Fruit fly (Drosophila melanogaster) Kc167 (cell line): ENCODE measurements around the gene t-Grip91.
A peak's percentile ranks its signal among the peaks of the same experiment; 100 is the strongest.

Experiments used
- Myc ChIP-seq: fragments of >200 bp; optimal IDR thresholded peaks from 2 replicates; lab custom pipeline; 2017; ENCODE audit warnings: missing external identifiers
- Sin3A ChIP-seq: fragments of >200 bp; optimal IDR thresholded peaks from 2 replicates; lab custom pipeline; 2018; ENCODE audit warnings: missing external identifiers
- h ChIP-seq: fragments of >200 bp; optimal IDR thresholded peaks from 3 replicates; lab custom pipeline; 2018; ENCODE audit warnings: missing external identifiers
- insv ChIP-seq: fragments of >200 bp; optimal IDR thresholded peaks from 3 replicates; lab custom pipeline; 2018; ENCODE audit warnings: missing external identifiers
- psq ChIP-seq: fragments of >200 bp; optimal IDR thresholded peaks from 2 replicates; lab custom pipeline; 2017; ENCODE audit warnings: missing external identifiers
- ttk ChIP-seq: sonication (Bioruptor generic); optimal IDR thresholded peaks from 2 replicates; lab custom pipeline; 2017; ENCODE audit warnings: missing external identifiers

t-Grip91 gene

DNA sequence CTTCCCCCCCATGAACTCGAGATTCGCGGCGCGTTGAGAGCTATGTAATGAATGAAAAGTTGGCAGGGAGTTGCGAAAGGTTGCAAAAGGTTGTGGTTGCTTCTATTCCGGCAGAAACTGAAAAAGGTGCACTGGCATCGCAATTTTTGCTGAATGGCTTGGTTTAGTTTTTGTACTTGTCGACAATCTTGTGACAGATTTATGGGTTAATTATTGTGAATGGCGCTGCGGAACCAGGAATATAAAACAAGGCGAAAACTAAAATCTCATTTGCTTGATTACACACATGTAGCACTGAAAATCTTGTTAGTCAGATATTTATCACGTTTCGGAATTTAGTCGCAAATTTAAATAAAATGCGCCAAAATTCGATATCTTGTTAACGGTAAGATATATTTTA, at the start of gene t-Grip91:
Gene t-Grip91 (plus strand): TSS at position 301 of the 400 bp plus-strand sequence.
- TF ChIP-seq Sin3A, result no peak
- TF ChIP-seq Myc, result no peak
- TF ChIP-seq ttk (lab: Kevin White, UChicago), result no peak
- TF ChIP-seq h, result no peak
- no peak for TF ChIP-seq psq (lab: Kevin White, UChicago)
- TF ChIP-seq insv (lab: Kevin White, UChicago), result no peak

DNA sequence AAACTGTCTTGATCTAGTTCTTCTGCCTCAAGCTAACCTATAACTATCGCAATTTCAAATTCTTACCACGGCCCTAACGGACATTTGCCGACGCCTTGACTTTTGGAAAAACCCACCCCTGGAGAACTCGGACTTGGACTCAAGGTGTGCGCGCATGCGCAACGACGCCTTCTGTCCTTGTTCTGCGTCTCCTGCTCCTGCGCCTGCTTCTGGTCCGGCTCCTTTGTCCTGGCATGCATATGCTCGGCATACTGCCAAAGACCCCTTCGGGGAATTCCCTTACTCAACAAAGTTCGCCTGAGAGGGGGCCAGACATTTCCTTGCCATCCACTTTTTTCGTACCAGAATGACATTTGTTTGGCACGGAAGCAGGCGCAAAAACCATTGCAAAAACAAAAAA, 48.0 kb upstream of the t-Grip91 start:
- no peak for TF ChIP-seq Myc

DNA sequence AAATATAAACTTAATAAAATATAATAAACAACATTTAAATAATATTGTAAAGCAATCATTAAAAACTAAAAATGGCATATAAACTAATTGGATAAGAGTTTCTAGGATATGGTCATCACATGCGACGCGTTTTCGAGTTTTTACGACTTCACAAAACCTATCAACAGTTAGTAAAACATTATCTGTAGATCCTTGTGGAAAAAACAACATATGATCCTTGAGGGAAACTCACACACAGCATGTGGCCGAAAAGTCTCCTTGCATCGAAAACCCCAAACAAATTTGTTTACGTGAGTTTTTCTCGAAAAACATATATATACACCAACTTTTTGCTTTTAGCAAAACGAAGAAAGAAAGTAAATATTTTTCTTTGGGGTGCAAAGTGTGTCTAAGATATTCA, 43.0 kb upstream of the t-Grip91 start:
- no peak for TF ChIP-seq h
- TF ChIP-seq psq (lab: Kevin White, UChicago), result no peak
- no peak for TF ChIP-seq Myc
- TF ChIP-seq Sin3A, result no peak
- TF ChIP-seq ttk (lab: Kevin White, UChicago), result no peak
- no peak for TF ChIP-seq insv (lab: Kevin White, UChicago)

DNA sequence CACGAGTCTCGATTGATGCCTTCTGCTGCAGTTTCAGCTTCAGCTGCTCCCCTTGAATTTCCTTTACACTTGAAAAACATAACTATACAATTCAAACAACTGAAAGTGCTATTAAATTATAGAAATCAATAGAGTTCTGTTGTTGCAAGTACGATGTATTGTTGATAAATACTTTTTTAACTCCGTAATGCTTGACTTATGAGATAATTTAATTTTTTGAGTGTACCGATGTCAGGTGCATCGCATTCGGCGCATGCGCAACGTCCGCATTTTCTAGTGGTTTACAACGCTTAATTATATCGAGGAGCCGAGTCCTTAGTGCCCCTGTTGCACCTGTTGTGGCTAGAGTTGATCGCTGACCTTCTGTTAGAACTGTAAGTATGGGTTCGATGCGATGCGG, 42.5 kb upstream of the t-Grip91 start:
- TF ChIP-seq Sin3A (no peak), Myc (no peak), insv (lab: Kevin White, UChicago) (no peak), psq (lab: Kevin White, UChicago) (no peak), ttk (lab: Kevin White, UChicago) (no peak), h (no peak)

DNA sequence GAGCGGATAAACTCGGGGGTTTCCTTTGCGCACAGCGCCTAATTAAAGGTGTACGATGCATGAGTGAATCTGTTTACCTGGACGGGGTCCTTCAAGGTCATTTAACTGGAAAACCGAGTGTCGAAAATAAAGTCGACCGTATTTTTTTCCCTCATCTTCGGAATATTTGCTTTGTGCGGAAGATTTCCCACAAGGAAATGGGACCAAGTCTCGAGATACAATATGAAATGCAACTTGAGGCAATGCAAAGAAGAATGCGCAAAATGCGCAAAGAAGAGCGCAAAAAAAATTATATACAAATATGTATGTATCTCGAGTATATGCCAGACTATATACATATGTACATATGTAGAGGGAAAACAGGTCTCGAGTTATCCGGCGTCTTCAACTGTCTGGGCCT, 40.9 kb upstream of the t-Grip91 start:
- TF ChIP-seq Myc (no peak), ttk (lab: Kevin White, UChicago) (no peak), insv (lab: Kevin White, UChicago) (no peak), psq (lab: Kevin White, UChicago) (no peak), h (no peak), Sin3A (no peak)

DNA sequence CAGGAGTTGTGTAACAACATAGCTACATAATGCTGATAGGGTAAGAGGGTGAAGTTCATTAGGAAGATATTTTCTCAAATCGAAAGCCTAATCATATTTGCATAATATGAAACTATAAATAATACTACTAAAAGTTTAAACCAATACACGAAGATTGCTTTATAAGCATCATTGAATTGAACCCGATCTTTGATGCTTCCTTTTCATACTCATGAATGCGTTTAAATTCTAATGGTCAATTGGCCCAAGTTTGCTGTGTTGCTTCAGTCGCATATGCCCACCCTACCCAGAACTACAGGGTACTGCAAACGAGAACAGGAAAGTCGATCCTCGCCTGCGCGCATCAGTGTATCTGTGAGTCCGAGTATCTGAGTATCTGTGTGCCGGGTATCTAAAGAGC, 40.3 kb upstream of the t-Grip91 start:
- no peak for TF ChIP-seq Sin3A
- TF ChIP-seq psq (lab: Kevin White, UChicago), result no peak
- TF ChIP-seq ttk (lab: Kevin White, UChicago), result no peak
- no peak for TF ChIP-seq insv (lab: Kevin White, UChicago)
- TF ChIP-seq Myc, result no peak
- no peak for TF ChIP-seq h

DNA sequence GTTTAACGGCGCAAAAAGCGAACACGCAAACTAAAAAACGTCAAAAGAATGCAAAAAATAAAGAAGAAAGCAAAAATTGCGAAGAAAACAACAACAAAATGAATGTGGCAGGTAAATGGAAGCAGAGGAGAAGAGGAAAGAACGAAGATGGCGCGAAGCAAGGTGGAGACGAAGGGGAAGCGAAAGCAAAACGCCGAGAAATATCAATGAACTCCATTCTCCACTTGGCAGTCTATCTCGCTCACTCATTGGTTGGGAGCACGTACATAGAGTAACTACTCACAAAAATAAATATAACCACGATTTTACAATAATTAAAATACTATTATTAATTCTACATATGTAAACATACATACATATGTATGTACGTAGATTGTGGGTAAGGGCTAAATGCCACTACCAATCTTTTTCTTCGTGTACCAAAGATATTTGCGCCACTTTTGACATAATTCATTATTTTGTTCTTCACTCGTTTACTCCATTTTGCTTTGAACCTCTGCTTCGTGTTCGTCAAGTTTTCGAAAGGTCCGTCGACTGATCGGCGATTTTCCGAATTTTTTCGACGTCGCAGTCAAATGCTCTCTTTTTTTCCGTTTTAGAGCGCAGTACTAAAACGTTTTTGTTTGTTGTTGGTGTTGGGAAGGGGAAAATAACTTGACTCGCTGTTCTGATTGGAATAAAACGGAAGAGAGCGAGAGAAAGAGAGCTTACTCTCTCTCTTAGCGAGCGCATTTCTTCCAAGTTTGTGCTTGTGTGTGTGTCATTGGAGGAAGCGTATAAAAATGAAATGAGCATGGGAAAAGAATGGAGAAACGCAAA, 38.6 kb upstream of the t-Grip91 start:
- TF ChIP-seq Myc (no peak), psq (lab: Kevin White, UChicago) (peak; percentile 49)

DNA sequence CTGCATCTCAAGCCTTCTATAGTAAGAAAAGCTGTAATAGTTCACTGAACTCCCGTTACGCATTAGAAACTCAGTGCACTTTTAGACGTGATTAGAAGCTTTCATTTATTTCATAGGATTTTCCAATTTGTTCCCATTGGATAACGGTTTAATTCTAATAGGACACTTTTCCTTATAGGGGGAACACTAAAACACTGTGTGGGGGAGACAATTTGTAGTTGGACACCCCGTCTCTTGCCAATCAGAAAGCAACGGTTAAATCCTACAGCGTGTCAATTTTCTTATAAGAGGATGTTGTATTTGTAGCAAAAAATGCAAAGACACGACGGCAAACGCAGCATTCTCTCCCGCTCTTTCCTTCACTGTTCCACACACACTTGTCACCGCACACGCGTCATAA, 37.9 kb upstream of the t-Grip91 start:
- TF ChIP-seq psq (lab: Kevin White, UChicago) (no peak), Sin3A (no peak), insv (lab: Kevin White, UChicago) (no peak), h (no peak), Myc (no peak), ttk (lab: Kevin White, UChicago) (no peak)

DNA sequence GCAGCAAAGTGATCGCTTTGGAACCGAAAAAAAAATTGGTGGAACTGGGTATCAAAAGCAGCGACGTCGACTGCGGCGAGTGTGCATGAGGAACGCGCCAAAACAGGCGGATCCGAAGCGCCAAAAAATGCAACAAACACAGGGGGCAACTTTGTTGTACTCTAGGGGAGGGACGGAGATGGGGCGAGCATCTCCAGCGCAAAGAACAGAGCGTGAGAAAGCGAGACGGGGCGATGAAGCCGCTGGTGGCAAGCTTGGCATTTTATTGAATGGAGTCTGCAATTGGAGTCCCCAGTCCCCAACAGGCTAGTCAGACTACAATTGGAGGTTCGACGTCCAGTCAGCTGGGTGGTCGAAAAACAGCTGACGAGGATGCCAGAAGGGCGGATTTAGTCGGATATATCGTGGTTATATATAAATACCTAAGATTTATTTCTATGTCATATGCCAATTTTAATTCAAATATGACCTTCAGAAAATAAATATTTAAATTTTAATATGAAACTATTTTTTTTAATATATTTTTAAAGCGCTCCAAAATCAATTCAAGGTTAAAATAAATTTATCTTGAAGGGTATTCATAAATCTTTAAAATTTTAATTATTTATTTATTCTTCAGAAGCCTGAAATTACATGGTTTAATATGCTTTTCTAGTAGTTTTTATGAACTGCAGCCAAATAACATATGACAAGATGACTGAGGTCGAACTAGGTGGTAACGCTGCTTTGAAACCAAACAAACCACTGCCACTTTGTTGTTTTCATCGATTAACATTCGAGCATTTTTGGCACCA, 37.1 kb upstream of the t-Grip91 start:
- TF ChIP-seq psq (lab: Kevin White, UChicago), result no peak
- TF ChIP-seq Myc, result no peak
- TF ChIP-seq h, result no peak
- TF ChIP-seq ttk (lab: Kevin White, UChicago), result no peak

DNA sequence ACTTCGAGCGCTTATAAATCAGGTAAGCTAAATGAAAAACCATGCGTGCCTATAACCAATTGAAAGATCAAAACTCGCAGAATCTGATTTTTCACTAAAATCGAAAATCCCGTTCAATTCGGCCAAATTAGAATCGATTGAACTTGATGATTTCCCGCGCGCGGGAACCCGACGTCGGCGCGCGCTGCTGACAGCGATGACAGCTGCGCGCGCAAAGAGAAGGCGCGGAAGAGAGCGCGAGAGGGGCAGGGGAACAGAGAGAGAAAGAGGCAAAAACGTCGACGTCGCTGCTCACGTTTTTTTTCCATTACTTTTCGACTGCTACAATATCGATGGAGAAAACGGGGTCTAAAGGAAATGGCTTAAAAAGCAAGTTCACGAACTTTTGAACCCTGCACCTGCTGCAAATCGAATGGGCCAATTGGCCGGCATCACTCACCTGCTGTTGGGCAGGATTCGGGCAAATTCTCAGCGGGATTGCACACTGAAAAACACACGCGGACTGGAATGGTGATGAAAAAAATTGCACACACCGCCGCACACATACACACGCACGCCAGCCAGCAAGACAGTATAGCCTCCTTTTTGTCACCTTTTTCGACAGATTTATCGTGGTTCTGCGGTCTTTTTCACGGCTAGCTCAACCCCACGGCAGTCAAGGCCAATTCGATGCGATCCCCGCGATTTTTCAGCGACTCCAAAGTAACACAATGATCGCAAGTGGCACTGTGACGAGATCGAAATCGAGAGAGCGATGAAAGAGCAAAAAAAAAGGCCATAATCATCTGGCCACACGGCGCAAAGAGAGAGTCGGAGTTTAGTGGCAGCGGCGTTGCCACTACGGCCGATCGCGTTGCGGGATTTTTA, 36.3 kb upstream of the t-Grip91 start, which contains the start of gene CycE:
Gene CycE (minus strand): TSS at position 757 of the 867 bp plus-strand sequence.
- TF ChIP-seq Sin3A, result no peak
- no peak for TF ChIP-seq psq (lab: Kevin White, UChicago)
- TF ChIP-seq Myc, result no peak
- TF ChIP-seq ttk (lab: Kevin White, UChicago), result no peak
- no peak for TF ChIP-seq h
- TF ChIP-seq insv (lab: Kevin White, UChicago), result no peak

DNA sequence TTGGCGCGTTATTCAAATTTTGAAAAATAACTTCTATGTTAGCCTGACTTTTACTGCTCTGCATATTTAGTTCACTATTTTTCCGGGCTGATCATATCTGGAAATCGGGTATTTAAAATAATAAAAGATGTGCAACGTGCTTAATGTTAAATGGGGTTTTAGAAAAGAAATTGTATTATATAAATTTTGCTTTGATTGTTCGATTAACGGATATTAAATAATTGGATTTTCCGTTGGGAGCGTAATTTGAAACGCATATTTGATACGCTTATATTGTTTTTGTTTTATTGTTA, 35.7 kb upstream of the t-Grip91 start:
- TF ChIP-seq ttk (lab: Kevin White, UChicago) (no peak), Myc (no peak), h (no peak), Sin3A (no peak), insv (lab: Kevin White, UChicago) (no peak), psq (lab: Kevin White, UChicago) (no peak)

DNA sequence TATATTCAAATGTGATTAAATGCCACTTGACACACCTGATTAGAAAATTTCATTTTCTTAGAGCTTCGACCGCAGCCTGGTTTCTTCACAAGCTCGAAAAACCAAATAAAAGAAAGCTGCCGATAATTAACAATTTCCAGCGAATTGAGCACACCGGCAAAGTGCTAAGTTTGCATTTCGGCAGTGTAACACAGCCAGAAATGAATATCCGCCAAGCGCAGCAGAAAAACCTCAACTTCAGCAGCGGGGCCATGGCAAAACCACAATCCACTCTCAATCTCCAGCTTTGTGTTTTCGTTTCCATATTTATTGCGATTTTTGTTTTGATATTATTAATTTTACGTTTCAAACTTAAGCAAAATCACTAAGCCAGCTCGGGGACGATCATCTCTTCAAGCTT, 34.6 kb upstream of the t-Grip91 start:
- TF ChIP-seq Sin3A (no peak), h (no peak), psq (lab: Kevin White, UChicago) (no peak), insv (lab: Kevin White, UChicago) (no peak), Myc (no peak), ttk (lab: Kevin White, UChicago) (no peak)
